Worm (Caenorhabditis elegans): ENCODE results near the gene yju-2.

The yju-2 gene

ce11 chrIII:7180613-7181012 lies 3.5 kb upstream of the yju-2 start, which contains the start of gene ndab-2 (continued):
- no peak for TF ChIP-seq snpc-4 (GFP tag; optimal IDR thresholded peaks at IDR 0.05)
- peak in 1 of 4 experiments; percentile 5 for TF ChIP-seq snpc-4 (tag; optimal IDR thresholded peaks at IDR 0.05)
- no peak for TF ChIP-seq sptf-2 (GFP tag; optimal IDR thresholded peaks at IDR 0.05)
- TF ChIP-seq sdz-38 (tag; optimal IDR thresholded peaks at IDR 0.05), result no peak
- peak; percentile 88 for TF ChIP-seq B0336.3 (GFP tag; IDR thresholded peaks at IDR 0.05)
- no peak for TF ChIP-seq akir-1 (GFP tag; optimal IDR thresholded peaks at IDR 0.05)
- TF ChIP-seq F55B11.4 (tag; optimal IDR thresholded peaks at IDR 0.05; ENCODE audit: borderline replicate concordance, insufficient read depth), result no peak
- no peak for TF ChIP-seq atf-7 (tag; optimal IDR thresholded peaks at IDR 0.05)
- no peak for TF ChIP-seq Y53F4B.3 (GFP tag; IDR thresholded peaks at IDR 0.05)
- peak; percentile 87 for TF ChIP-seq madf-3 (GFP tag; IDR thresholded peaks at IDR 0.05)
- no peak for TF ChIP-seq ztf-22 (GFP tag; optimal IDR thresholded peaks at IDR 0.05)
- no peak for TF ChIP-seq ceh-79 (tag; optimal IDR thresholded peaks at IDR 0.05)
- TF ChIP-seq hlh-12 (tag; optimal IDR thresholded peaks at IDR 0.05), result no peak
- 0 out of 2 replicates have a peak, but pooled peaks have one; percentile 43 for TF ChIP-seq nfyb-1 (GFP tag; IDR thresholded peaks at IDR 0.05)
- no peak for TF ChIP-seq mxl-1 (tag; optimal IDR thresholded peaks at IDR 0.05)

- TF ChIP-seq dox-1 (GFP tag; IDR thresholded peaks at IDR 0.05), result peak; percentile 72
- TF ChIP-seq madf-8 (GFP tag; conservative IDR thresholded peaks at IDR 0.05), result peak; percentile 14; the same call in 1 of the 2 replicates
- no peak for TF ChIP-seq nfya-1 (tag; optimal IDR thresholded peaks at IDR 0.05; ENCODE audit: borderline replicate concordance, insufficient read depth)
- no peak for TF ChIP-seq ceh-58 (GFP tag; IDR thresholded peaks at IDR 0.05)
- no peak for TF ChIP-seq rcor-1 (GFP tag; IDR thresholded peaks at IDR 0.05)
- TF ChIP-seq snpc-3.4 (tag; optimal IDR thresholded peaks at IDR 0.05), result peak; percentile 9
- no peak for TF ChIP-seq F39B2.1 (GFP tag; IDR thresholded peaks at IDR 0.05)
- TF ChIP-seq madf-6 (GFP tag; IDR thresholded peaks at IDR 0.05), result peak; percentile 44
- TF ChIP-seq zim-3 (tag; optimal IDR thresholded peaks at IDR 0.05), result peak; percentile 30
- TF ChIP-seq F57C9.4 (tag; optimal IDR thresholded peaks at IDR 0.05), result no peak
- TF ChIP-seq Y79H2A.3 (GFP tag; conservative IDR thresholded peaks at IDR 0.05), result no peak
- TF ChIP-seq lin-40 (tag; optimal IDR thresholded peaks at IDR 0.05), result no peak
- no peak for TF ChIP-seq snpc-1.1 (tag; optimal IDR thresholded peaks at IDR 0.05; ENCODE audit: insufficient read depth)
- peak; percentile 54; the same call in 1 of the 2 replicates for TF ChIP-seq F33H1.4 (GFP tag; IDR thresholded peaks at IDR 0.05)
- TF ChIP-seq dpff-1 (tag; optimal IDR thresholded peaks at IDR 0.05), result no peak
- TF ChIP-seq atf-7 (tag; optimal IDR thresholded peaks at IDR 0.05), result peak; percentile 21
- TF ChIP-seq ceh-91 (GFP tag; IDR thresholded peaks at IDR 0.05), result no peak
- TF ChIP-seq unc-130 (GFP tag; optimal IDR thresholded peaks at IDR 0.05), result peak; percentile 29
- no peak for TF ChIP-seq madf-10 (tag; optimal IDR thresholded peaks at IDR 0.05)
- TF ChIP-seq hmg-20 (GFP tag; IDR thresholded peaks at IDR 0.05), result no peak
- no peak for TF ChIP-seq F10E7.11 (tag; optimal IDR thresholded peaks at IDR 0.05)
- no peak for TF ChIP-seq B0261.1 (tag; optimal IDR thresholded peaks at IDR 0.05)
- TF ChIP-seq ekl-4 (GFP tag; IDR thresholded peaks at IDR 0.05), result 0 out of 2 replicates have a peak, but pooled peaks have one; percentile 33
- no peak for TF ChIP-seq nhr-179 (tag; optimal IDR thresholded peaks at IDR 0.05)
- TF ChIP-seq tlf-1 (GFP tag; optimal IDR thresholded peaks at IDR 0.05), result peak; percentile 49
- no peak for TF ChIP-seq C17E4.6 (GFP tag; IDR thresholded peaks at IDR 0.05)
- no peak for TF ChIP-seq nhr-120 (GFP tag; IDR thresholded peaks at IDR 0.05)
- TF ChIP-seq ceh-79 (tag; optimal IDR thresholded peaks at IDR 0.05), result no peak
- TF ChIP-seq K12H6.12 (tag; optimal IDR thresholded peaks at IDR 0.05), result peak; percentile 24
- peak; percentile 64; the same call in 1 of the 2 replicates for TF ChIP-seq lin-26 (GFP tag; IDR thresholded peaks at IDR 0.05)
- no peak for TF ChIP-seq fkh-3 (tag; optimal IDR thresholded peaks at IDR 0.05)
- TF ChIP-seq F23B12.7 (tag; optimal IDR thresholded peaks at IDR 0.05; ENCODE audit: insufficient read depth), result peak; percentile 13
- no peak for TF ChIP-seq T26A5.8 (tag; optimal IDR thresholded peaks at IDR 0.05)
- TF ChIP-seq ceh-27 (GFP tag; optimal IDR thresholded peaks at IDR 0.05), result peak; percentile 23
- peak; percentile 62; the same call in 1 of the 2 replicates for TF ChIP-seq nfyb-1 (GFP tag; IDR thresholded peaks at IDR 0.05)
- TF ChIP-seq nhr-27 (tag; optimal IDR thresholded peaks at IDR 0.05), result no peak
Observed at ce11 chrIII:7181822-7182221, 2.3 kb upstream of the yju-2 start, which contains the start of gene epg-4. epg-4 (plus strand) TSS chrIII:7182167.
